Worm (Caenorhabditis elegans): ENCODE measurements around the gene Y54E2A.10.
"Not testable (repeated sequence)": the region's sequence is repeated elsewhere in the genome, so short reads cannot be mapped to it uniquely, and the experiment has no call there.

Gene Y54E2A.10

ce11 chrII:14802527-14802926 is 11.7 kb downstream of the Y54E2A.10 start:
- TF ChIP-seq snu-23 (GFP tag; optimal IDR thresholded peaks at IDR 0.05) (peak; percentile 36), efl-1 (optimal IDR thresholded peaks at IDR 0.05) (peak in 1 of 2 experiments; percentile 0), lin-35 (GFP tag; optimal IDR thresholded peaks at IDR 0.05) (peak in 1 of 2 experiments; percentile 18), nhr-90 (tag; optimal IDR thresholded peaks at IDR 0.05; ENCODE audit: poor library complexity) (peak; percentile 32), snpc-4 (tag; optimal IDR thresholded peaks at IDR 0.05) (peak; percentile 17), nhr-85 (tag) (peak; percentile 13), nhr-19 (GFP tag; conservative IDR thresholded peaks at IDR 0.05) (peak; percentile 23; the same call in 1 of the 2 replicates)
- not testable (repeated sequence) for TF ChIP-seq efl-1 (GFP tag; optimal IDR thresholded peaks at IDR 0.05 in 1 of 2)

ce11 chrII:14804259-14804899 is 13.5 kb downstream of the Y54E2A.10 start, which contains the start of gene W01D2.3:
Gene W01D2.3, minus strand, starts transcription at chrII:14804309.
- TF ChIP-seq skn-1 (tag; optimal IDR thresholded peaks at IDR 0.05) (peak; percentile 61), nhr-47 (tag; optimal IDR thresholded peaks at IDR 0.05) (peak; percentile 92), lin-14 (GFP tag; optimal IDR thresholded peaks at IDR 0.05) (peak; percentile 73), efl-3 (GFP tag; optimal IDR thresholded peaks at IDR 0.05) (peak; percentile 59), elt-2 (tag; optimal IDR thresholded peaks at IDR 0.05) (peak; percentile 31), snu-23 (GFP tag; optimal IDR thresholded peaks at IDR 0.05) (peak; percentile 81), nhr-84 (tag; optimal IDR thresholded peaks at IDR 0.05) (no peak), isw-1 (GFP tag; IDR thresholded peaks at IDR 0.05) (peak; percentile 54), pag-3 (tag; optimal IDR thresholded peaks at IDR 0.05; ENCODE audit: borderline replicate concordance, insufficient read depth) (no peak), aha-1 (tag; optimal IDR thresholded peaks at IDR 0.05) (no peak), nhr-90 (tag; optimal IDR thresholded peaks at IDR 0.05; ENCODE audit: poor library complexity) (peak; percentile 88), nhr-85 (tag) (peak; percentile 88), sox-4 (tag; optimal IDR thresholded peaks at IDR 0.05) (peak; percentile 24), ztf-4 (tag; optimal IDR thresholded peaks at IDR 0.05) (peak; percentile 51), mep-1 (tag; optimal IDR thresholded peaks at IDR 0.05) (peak; percentile 26), alr-1 (tag; optimal IDR thresholded peaks at IDR 0.05; ENCODE audit: borderline replicate concordance) (no peak), jun-1 (tag; optimal IDR thresholded peaks at IDR 0.05) (peak; percentile 37), C34B4.2 (tag; optimal IDR thresholded peaks at IDR 0.05) (peak; percentile 25), nhr-76 (tag; optimal IDR thresholded peaks at IDR 0.05) (no peak), nhr-19 (GFP tag; conservative IDR thresholded peaks at IDR 0.05) (peak; percentile 82), tbx-2 (tag; optimal IDR thresholded peaks at IDR 0.05) (peak; percentile 74), efl-1 (optimal IDR thresholded peaks at IDR 0.05) (peak; percentile 25 to 65), efl-1 (GFP tag; optimal IDR thresholded peaks at IDR 0.05 in 1 of 2) (peak; percentile 41 to 97), blmp-1 (tag; optimal IDR thresholded peaks at IDR 0.05) (peak; percentile 48), Y116A8C.19 (tag; optimal IDR thresholded peaks at IDR 0.05; ENCODE audit: borderline replicate concordance) (no peak), ceh-88 (GFP tag; IDR thresholded peaks at IDR 0.05) (peak; percentile 54; the same call in 1 of the 2 replicates), ztf-11 (tag; optimal IDR thresholded peaks at IDR 0.05) (peak; percentile 21 to 80), nhr-11 (tag; optimal IDR thresholded peaks at IDR 0.05) (no peak), mdl-1 (tag; optimal IDR thresholded peaks at IDR 0.05) (peak in 1 of 2 experiments; percentile 55), nhr-20 (tag; optimal IDR thresholded peaks at IDR 0.05) (peak; percentile 79), lsy-2 (tag; optimal IDR thresholded peaks at IDR 0.05) (peak; percentile 62 to 65), vab-15 (tag; optimal IDR thresholded peaks at IDR 0.05) (peak; percentile 47), lin-13 (GFP tag; optimal IDR thresholded peaks at IDR 0.05) (peak; percentile 28), grh-1 (GFP tag; IDR thresholded peaks at IDR 0.05) (peak; percentile 65), ceh-63 (GFP tag; optimal IDR thresholded peaks at IDR 0.05) (no peak), fkh-4 (tag; optimal IDR thresholded peaks at IDR 0.05; ENCODE audit: borderline replicate concordance) (no peak), pax-3 (tag; optimal IDR thresholded peaks at IDR 0.05) (peak; percentile 13), sup-37 (GFP tag; optimal IDR thresholded peaks at IDR 0.05) (peak; percentile 59), nhr-71 (tag; optimal IDR thresholded peaks at IDR 0.05) (peak; percentile 85), fkh-10 (GFP tag; optimal IDR thresholded peaks at IDR 0.05) (no peak), C16A3.4 (tag; optimal IDR thresholded peaks at IDR 0.05) (peak; percentile 47), swsn-7 (tag; optimal IDR thresholded peaks at IDR 0.05) (peak; percentile 84), egl-27 (tag; optimal IDR thresholded peaks at IDR 0.05) (no peak), xbp-1 (tag; optimal IDR thresholded peaks at IDR 0.05) (peak; percentile 69), mab-9 (GFP tag; IDR thresholded peaks at IDR 0.05) (0 out of 2 replicates have a peak, but pooled peaks have one; percentile 50), zip-4 (GFP tag; optimal IDR thresholded peaks at IDR 0.05) (peak; percentile 77)
